Worm (Caenorhabditis elegans): ENCODE measurements around the gene Y41C4A.18.
"Not testable (repeated sequence)": the region's sequence is repeated elsewhere in the genome, so short reads cannot be mapped to it uniquely, and the experiment has no call there.

Gene Y41C4A.18

DNA sequence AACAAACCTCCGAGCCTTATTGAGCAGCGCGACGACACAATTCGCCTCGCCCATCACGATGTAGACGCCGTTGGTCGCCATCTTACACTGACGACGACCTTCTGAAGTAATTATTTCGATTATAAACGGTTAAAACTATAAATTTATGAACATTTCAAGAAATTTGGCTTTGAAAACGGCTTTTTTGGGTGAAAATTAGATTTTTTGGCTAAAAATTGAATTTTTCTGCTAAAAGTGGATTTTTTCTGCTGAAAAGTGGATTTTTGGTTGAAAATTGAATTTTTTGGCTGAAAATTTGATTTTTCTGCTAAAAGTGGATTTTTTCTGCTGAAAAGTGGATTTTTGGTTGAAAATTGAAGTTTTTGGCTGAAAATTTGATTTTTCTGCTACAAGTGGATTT, 43.2 kb downstream of the Y41C4A.18 start, which contains the start of gene gbf-1:
TSS of gene gbf-1 (minus strand) at position 101 of the 400 bp plus-strand sequence.
- not testable (repeated sequence) for TF ChIP-seq fos-1, R02D3.7, elt-3 (tag; optimal IDR thresholded peaks at IDR 0.05)

DNA sequence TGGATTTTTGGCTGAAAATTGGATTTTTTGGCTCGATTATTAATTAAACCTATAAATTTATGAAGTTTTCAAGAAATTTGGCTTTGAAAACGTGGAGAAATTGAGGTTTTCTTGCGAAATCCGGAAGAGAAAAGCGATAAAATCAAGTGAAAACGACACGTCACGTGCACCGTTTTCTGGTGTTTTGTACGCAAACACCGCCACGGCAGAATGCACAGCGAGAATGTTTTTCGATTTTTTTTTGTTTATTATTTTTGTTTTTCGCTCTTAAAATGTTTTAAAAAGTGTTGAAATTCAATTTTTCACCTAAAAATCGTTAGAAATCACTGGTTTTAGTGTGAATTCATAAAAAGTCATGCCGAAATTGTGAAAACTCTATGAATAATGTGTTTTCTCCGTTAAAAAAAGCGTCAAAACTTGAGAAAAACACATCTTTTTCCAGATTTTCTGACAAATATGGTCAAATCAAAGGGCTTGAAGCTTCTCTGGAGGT, 44.1 kb downstream of the Y41C4A.18 start, which contains the start of gene immp-1:
TSS of gene immp-1 (plus strand) at position 443 of the 493 bp plus-strand sequence.
- TF ChIP-seq nhr-28 (tag; optimal IDR thresholded peaks at IDR 0.05), result no peak
- peak; percentile 58 for TF ChIP-seq nfya-1 (tag; optimal IDR thresholded peaks at IDR 0.05; ENCODE audit: insufficient read depth)
- TF ChIP-seq lin-15B (tag; optimal IDR thresholded peaks at IDR 0.05), result peak; percentile 29
- TF ChIP-seq nhr-12 (tag; optimal IDR thresholded peaks at IDR 0.05), result no peak
- no peak for TF ChIP-seq mml-1 (tag; optimal IDR thresholded peaks at IDR 0.05)
- TF ChIP-seq nhr-76 (tag; optimal IDR thresholded peaks at IDR 0.05), result no peak
- no peak for TF ChIP-seq hmg-11 (tag; optimal IDR thresholded peaks at IDR 0.05)
- TF ChIP-seq nhr-67 (tag; optimal IDR thresholded peaks at IDR 0.05), result no peak
- peak; percentile 22 for TF ChIP-seq egl-5 (tag; optimal IDR thresholded peaks at IDR 0.05)
- no peak for TF ChIP-seq fkh-2 (tag; optimal IDR thresholded peaks at IDR 0.05)
- no peak for TF ChIP-seq tbx-2 (tag; optimal IDR thresholded peaks at IDR 0.05)
- no peak for TF ChIP-seq ceh-9 (tag; optimal IDR thresholded peaks at IDR 0.05)
- TF ChIP-seq nhr-25 (tag; optimal IDR thresholded peaks at IDR 0.05), result peak; percentile 28
- TF ChIP-seq zag-1 (tag; optimal IDR thresholded peaks at IDR 0.05), result no peak
- TF ChIP-seq nhr-11 (tag; optimal IDR thresholded peaks at IDR 0.05), result no peak
- no peak for TF ChIP-seq nhr-77 (tag; optimal IDR thresholded peaks at IDR 0.05)
- TF ChIP-seq ceh-16 (tag; optimal IDR thresholded peaks at IDR 0.05), result no peak
- no peak for TF ChIP-seq lin-39 (tag; optimal IDR thresholded peaks at IDR 0.05)
- TF ChIP-seq snpc-4 (tag; optimal IDR thresholded peaks at IDR 0.05), result peak; percentile 44
- TF ChIP-seq unc-62 (GFP tag; optimal IDR thresholded peaks at IDR 0.05), result no peak
- no peak for TF ChIP-seq skn-1 (tag; optimal IDR thresholded peaks at IDR 0.05)
- TF ChIP-seq elt-1 (tag; optimal IDR thresholded peaks at IDR 0.05), result no peak
- TF ChIP-seq nhr-237 (tag; optimal IDR thresholded peaks at IDR 0.05), result no peak
- TF ChIP-seq elt-2 (tag; optimal IDR thresholded peaks at IDR 0.05), result no peak
- peak; percentile 68 for TF ChIP-seq nhr-23 (tag; optimal IDR thresholded peaks at IDR 0.05)
- TF ChIP-seq mdl-1 (tag; optimal IDR thresholded peaks at IDR 0.05), result no peak
- TF ChIP-seq ceh-82 (tag; optimal IDR thresholded peaks at IDR 0.05), result no peak
- TF ChIP-seq R02D3.7 (tag; optimal IDR thresholded peaks at IDR 0.05), result no peak
- TF ChIP-seq aly-2 (tag; optimal IDR thresholded peaks at IDR 0.05), result no peak
- TF ChIP-seq fkh-10 (GFP tag; optimal IDR thresholded peaks at IDR 0.05), result no peak
- TF ChIP-seq ztf-4 (tag; optimal IDR thresholded peaks at IDR 0.05), result no peak
- TF ChIP-seq pha-4 (tag; optimal IDR thresholded peaks at IDR 0.05), result peak; percentile 70
- TF ChIP-seq egl-27 (tag; optimal IDR thresholded peaks at IDR 0.05), result no peak
- no peak for TF ChIP-seq unc-39 (tag; optimal IDR thresholded peaks at IDR 0.05)
- no peak for TF ChIP-seq ama-1 (optimal IDR thresholded peaks at IDR 0.05)
- no peak for TF ChIP-seq elt-3 (tag; optimal IDR thresholded peaks at IDR 0.05)
- no peak for TF ChIP-seq ztf-11 (tag; optimal IDR thresholded peaks at IDR 0.05)
- no peak for TF ChIP-seq lsy-12 (tag; optimal IDR thresholded peaks at IDR 0.05)
- no peak for TF ChIP-seq eor-1 (tag; optimal IDR thresholded peaks at IDR 0.05)
- TF ChIP-seq fos-1 (tag; optimal IDR thresholded peaks at IDR 0.05), result no peak
- TF ChIP-seq nhr-43 (tag; optimal IDR thresholded peaks at IDR 0.05; ENCODE audit: poor library complexity, severe bottlenecking), result no peak
- TF ChIP-seq sea-2 (GFP tag; optimal IDR thresholded peaks at IDR 0.05), result no peak
- no peak for TF ChIP-seq daf-12 (tag; optimal IDR thresholded peaks at IDR 0.05)

DNA sequence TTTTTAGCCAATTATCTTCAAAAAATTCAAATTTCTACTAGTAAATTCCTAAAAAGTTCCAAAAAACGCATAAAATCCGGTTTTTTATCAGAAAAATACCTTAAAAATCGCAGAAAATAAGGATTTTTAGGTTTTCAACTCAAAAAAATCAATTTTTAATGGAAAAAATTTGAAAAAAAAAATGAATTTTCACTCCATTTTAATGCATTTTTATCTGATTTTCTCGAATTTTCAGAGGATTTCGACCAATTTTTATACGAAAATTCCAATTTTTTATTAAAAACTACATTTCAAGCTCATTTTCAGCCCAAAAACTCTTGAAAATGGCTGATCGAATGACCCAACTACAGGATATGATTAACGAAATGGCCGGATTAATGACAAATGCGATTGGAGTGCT, 46.9 kb downstream of the Y41C4A.18 start, which contains the start of gene mdt-21:
TSS of gene mdt-21 (plus strand) at position 301 of the 400 bp plus-strand sequence.
- TF ChIP-seq ZK546.5 (tag; optimal IDR thresholded peaks at IDR 0.05), result no peak
- no peak for TF ChIP-seq egl-27 (tag; optimal IDR thresholded peaks at IDR 0.05)
